Fruit fly (Drosophila melanogaster) Kc167 (cell line): ENCODE results near the gene CG43390.

ENCODE experiments used
- Myc ChIP-seq: fragments of >200 bp; optimal IDR thresholded peaks from 2 replicates; lab custom pipeline; 2017; ENCODE audit warnings: missing external identifiers
- Sin3A ChIP-seq: fragments of >200 bp; optimal IDR thresholded peaks from 2 replicates; lab custom pipeline; 2018; ENCODE audit warnings: missing external identifiers
- h ChIP-seq: fragments of >200 bp; optimal IDR thresholded peaks from 3 replicates; lab custom pipeline; 2018; ENCODE audit warnings: missing external identifiers
- insv ChIP-seq: fragments of >200 bp; optimal IDR thresholded peaks from 3 replicates; lab custom pipeline; 2018; ENCODE audit warnings: missing external identifiers
- psq ChIP-seq: fragments of >200 bp; optimal IDR thresholded peaks from 2 replicates; lab custom pipeline; 2017; ENCODE audit warnings: missing external identifiers
- ttk ChIP-seq: sonication (Bioruptor generic); optimal IDR thresholded peaks from 2 replicates; lab custom pipeline; 2017; ENCODE audit warnings: missing external identifiers

The CG43390 gene

DNA sequence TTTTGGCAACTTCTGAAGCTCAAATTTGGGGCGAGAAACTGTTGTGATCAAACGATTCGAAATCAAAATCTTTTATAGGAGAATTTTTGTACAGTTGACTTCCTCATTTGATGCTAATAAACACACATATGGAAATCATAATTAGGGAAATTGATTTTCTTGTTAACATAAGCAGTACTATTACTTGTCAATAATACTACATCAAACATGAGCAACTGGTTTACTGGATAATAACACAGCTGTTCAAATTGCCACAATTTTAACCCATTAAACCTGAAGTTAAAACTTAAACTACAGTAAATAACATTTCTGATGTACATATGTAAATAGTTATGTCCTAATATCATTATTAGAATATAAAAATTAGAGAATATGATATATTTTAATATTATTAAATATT lies at the start of gene CG43390:
Gene CG43390, minus strand, starts transcription at position 32 of the 400 bp plus-strand sequence.
- TF ChIP-seq Myc (lab: Kevin White, UChicago) (no peak), insv (lab: Kevin White, UChicago) (no peak), Sin3A (lab: Kevin White, UChicago) (no peak), psq (lab: Kevin White, UChicago) (no peak), ttk (lab: Kevin White, UChicago) (no peak), h (lab: Kevin White, UChicago) (no peak)

DNA sequence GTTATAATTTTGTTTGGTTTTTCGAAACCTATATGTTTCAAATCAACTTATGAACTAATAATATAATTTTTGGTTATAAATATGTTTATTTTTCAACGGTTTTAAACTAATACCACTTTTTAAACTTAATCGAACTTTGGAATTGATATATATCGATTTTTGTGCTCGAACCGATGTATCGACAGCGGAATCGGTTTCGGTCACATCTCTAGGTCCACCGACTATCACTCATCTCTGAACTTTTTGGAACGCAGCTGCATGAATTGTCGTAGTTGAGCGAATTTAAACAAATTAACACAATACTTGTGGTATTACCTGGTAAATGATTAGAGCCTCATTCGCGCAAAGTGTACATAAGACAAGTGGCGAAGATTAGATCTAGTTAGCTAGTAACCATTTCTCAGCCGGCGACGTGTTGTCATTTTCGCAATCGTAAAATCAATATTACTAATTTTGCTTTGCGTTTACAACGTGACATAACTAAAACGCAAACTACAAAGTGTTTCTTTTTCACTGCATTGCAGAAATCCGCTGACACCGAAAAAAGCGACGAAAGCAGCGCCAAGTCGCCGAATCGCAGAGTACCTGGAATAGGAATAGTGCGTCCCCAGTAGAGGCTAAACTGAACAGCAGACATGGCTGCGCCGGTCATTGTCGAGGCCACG lies 48.2 kb upstream of the CG43390 start, which contains the start of gene Apt1:
Gene Apt1, plus strand, starts transcription at position 219 of the 665 bp plus-strand sequence.
- no peak for TF ChIP-seq ttk (lab: Kevin White, UChicago)
- TF ChIP-seq Sin3A (lab: Kevin White, UChicago), result no peak
- TF ChIP-seq psq (lab: Kevin White, UChicago), result no peak
- no peak for TF ChIP-seq Myc (lab: Kevin White, UChicago)
- TF ChIP-seq h (lab: Kevin White, UChicago), result no peak
- TF ChIP-seq insv (lab: Kevin White, UChicago), result no peak

DNA sequence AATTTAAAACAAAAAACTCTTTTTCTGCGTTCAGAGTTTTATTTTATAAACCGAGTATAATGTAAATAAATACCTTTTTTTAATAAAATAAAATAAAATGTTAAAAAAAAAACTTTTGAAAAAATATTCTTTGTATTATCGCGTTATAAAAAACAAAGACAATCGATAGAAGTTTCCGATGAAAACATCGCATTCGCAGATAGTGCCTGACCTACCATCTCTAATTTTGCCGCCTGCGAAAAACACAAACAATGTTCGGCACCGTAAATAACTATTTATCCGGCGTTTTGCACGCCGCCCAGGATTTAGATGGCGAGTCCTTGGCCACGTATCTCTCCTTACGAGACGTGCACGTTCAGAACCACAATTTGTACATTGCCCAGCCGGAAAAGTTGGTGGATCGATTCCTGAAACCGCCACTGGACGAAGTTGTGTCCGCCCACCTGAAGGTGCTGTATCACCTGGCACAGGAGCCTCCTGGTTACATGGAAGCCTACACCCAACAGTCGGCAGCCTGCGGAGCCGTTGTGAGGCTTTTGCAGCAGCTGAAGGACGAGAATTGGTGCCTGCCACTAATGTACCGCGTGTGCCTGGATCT lies 46.6 kb upstream of the CG43390 start, which contains the start of gene PCID2:
Gene PCID2, plus strand, starts transcription at position 213 of the 598 bp plus-strand sequence.
- TF ChIP-seq insv (lab: Kevin White, UChicago) (no peak), h (lab: Kevin White, UChicago) (no peak), Sin3A (lab: Kevin White, UChicago) (no peak), psq (lab: Kevin White, UChicago) (no peak), ttk (lab: Kevin White, UChicago) (no peak), Myc (lab: Kevin White, UChicago) (no peak)

- TF ChIP-seq psq (lab: Kevin White, UChicago), result no peak
- no peak for TF ChIP-seq insv (lab: Kevin White, UChicago)
Measured at dm6 chr3L:11625634-11626175, 46.0 kb upstream of the CG43390 start, which contains the start of gene CG6083. Gene CG6083, minus strand, starts transcription at chr3L:11626125.

dm6 chr3L:11624281-11624680 lies 44.5 kb upstream of the CG43390 start, which contains the start of gene Akr1B:
Gene Akr1B, minus strand, starts transcription at chr3L:11624381.
- TF ChIP-seq ttk (lab: Kevin White, UChicago) (no peak), psq (lab: Kevin White, UChicago) (no peak), insv (lab: Kevin White, UChicago) (no peak), Myc (lab: Kevin White, UChicago) (no peak), Sin3A (lab: Kevin White, UChicago) (no peak), h (lab: Kevin White, UChicago) (no peak)

DNA sequence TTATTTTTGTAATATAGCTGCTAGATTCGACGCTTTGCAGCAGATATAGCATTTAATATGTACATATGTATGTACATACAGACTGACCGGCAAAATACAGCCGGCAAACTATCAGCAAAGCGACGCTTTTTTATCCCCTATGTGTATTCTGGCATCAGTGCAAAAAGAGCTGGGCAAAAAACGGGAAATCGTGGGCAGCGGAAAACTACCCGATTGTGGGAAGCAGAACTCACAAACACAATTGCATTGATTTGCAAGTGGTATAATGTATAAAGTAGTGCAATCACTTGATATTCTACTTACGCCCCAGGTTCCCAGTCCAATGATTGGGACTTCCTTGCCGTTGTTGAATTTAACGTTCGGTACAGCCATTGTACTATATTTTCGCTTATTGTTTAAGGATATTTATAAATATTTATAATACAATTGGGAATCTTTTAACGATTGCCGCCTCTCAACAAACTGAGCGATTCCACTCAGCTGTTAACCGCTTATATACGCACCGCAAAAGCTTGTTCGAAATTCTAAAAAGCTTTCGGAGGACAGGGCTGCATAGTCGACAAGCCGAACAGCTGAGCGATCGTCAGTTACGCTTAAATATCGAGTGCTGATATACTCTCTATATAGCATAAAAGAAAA lies 43.6 kb upstream of the CG43390 start:
- no peak for TF ChIP-seq ttk (lab: Kevin White, UChicago)
- no peak for TF ChIP-seq Myc (lab: Kevin White, UChicago)
- TF ChIP-seq Sin3A (lab: Kevin White, UChicago), result no peak
- no peak for TF ChIP-seq psq (lab: Kevin White, UChicago)
- no peak for TF ChIP-seq insv (lab: Kevin White, UChicago)
- no peak for TF ChIP-seq h (lab: Kevin White, UChicago)

DNA sequence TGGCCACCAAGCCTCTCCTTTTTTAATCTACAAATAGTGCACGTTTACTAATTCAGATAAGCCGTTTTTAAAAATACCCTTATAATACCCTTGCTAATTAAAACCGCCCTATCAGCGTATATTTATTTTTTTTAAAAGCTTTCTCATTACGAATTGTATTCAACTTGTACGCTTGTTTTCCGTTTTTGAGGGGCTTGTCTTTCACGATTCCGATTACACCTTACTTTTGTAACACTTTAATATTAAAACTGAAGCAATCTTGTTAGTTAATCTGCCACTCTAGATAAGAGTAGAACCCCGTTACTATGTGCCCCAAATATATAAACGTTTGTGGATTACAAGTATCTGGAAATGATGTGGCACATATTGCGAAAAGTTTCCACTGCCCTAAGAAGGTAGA lies 43.0 kb upstream of the CG43390 start:
- no peak for TF ChIP-seq Sin3A (lab: Kevin White, UChicago)
- TF ChIP-seq insv (lab: Kevin White, UChicago), result no peak
- TF ChIP-seq Myc (lab: Kevin White, UChicago), result no peak

dm6 chr3L:11620001-11620400 lies 40.3 kb upstream of the CG43390 start, which contains the start of gene Muc68Ca:
Gene Muc68Ca, minus strand, starts transcription at chr3L:11620101.
- TF ChIP-seq h (lab: Kevin White, UChicago), result no peak
- no peak for TF ChIP-seq Myc (lab: Kevin White, UChicago)
- no peak for TF ChIP-seq ttk (lab: Kevin White, UChicago)
- no peak for TF ChIP-seq psq (lab: Kevin White, UChicago)
- no peak for TF ChIP-seq insv (lab: Kevin White, UChicago)
- TF ChIP-seq Sin3A (lab: Kevin White, UChicago), result no peak

DNA sequence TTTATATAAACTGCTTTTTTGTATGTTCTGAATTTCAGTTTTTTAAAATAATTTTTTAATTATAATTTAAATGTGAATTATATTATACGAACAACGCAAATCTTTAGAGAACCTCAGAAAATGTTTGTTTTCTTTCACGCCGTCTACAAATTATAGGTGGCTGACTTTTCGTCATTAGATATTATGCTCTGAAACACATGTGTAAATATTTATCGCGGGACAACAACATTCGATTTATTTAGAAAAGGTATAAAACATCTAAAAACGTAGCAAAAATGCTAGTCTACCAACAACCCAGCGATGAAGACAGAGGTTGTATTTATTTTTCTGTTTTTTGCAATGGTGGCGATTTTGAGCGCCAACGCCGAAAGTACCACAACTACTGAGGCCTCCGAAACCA lies 30.1 kb upstream of the CG43390 start, which contains the start of gene CG42832:
Gene CG42832, plus strand, starts transcription at position 301 of the 400 bp plus-strand sequence.
- TF ChIP-seq h (lab: Kevin White, UChicago), result no peak
- no peak for TF ChIP-seq Myc (lab: Kevin White, UChicago)
- no peak for TF ChIP-seq ttk (lab: Kevin White, UChicago)
- TF ChIP-seq Sin3A (lab: Kevin White, UChicago), result no peak
- no peak for TF ChIP-seq insv (lab: Kevin White, UChicago)
- TF ChIP-seq psq (lab: Kevin White, UChicago), result no peak

- TF ChIP-seq Myc (lab: Kevin White, UChicago), result no peak
- no peak for TF ChIP-seq psq (lab: Kevin White, UChicago)
- TF ChIP-seq ttk (lab: Kevin White, UChicago), result no peak
- TF ChIP-seq h (lab: Kevin White, UChicago), result no peak
- TF ChIP-seq Sin3A (lab: Kevin White, UChicago), result no peak
- TF ChIP-seq insv (lab: Kevin White, UChicago), result no peak
Measured at dm6 chr3L:11609153-11609809, 29.5 kb upstream of the CG43390 start, which contains the start of gene Duba. Gene Duba, minus strand, starts transcription at chr3L:11609465.
